Worm (Caenorhabditis elegans): ENCODE results near the gene F34H10.4.

- TF ChIP-seq mdl-1 (tag; optimal IDR thresholded peaks at IDR 0.05) = no peak
- no peak for TF ChIP-seq unc-39 (tag; optimal IDR thresholded peaks at IDR 0.05)
- no peak for TF ChIP-seq ceh-82 (tag; optimal IDR thresholded peaks at IDR 0.05)
- no peak for TF ChIP-seq unc-62 (GFP tag; optimal IDR thresholded peaks at IDR 0.05)
- TF ChIP-seq ceh-16 (tag; optimal IDR thresholded peaks at IDR 0.05) = no peak
- no peak for TF ChIP-seq ztf-11 (tag; optimal IDR thresholded peaks at IDR 0.05)
- TF ChIP-seq aly-2 (tag; optimal IDR thresholded peaks at IDR 0.05) = no peak
- no peak for TF ChIP-seq peb-1 (tag; optimal IDR thresholded peaks at IDR 0.05)
- no peak for TF ChIP-seq nhr-12 (tag; optimal IDR thresholded peaks at IDR 0.05)
- TF ChIP-seq nhr-77 (tag; optimal IDR thresholded peaks at IDR 0.05) = no peak
- no peak for TF ChIP-seq nhr-11 (tag; optimal IDR thresholded peaks at IDR 0.05)
- TF ChIP-seq elt-3 (tag; optimal IDR thresholded peaks at IDR 0.05) = no peak
- TF ChIP-seq dmd-4 (tag; optimal IDR thresholded peaks at IDR 0.05) = no peak
These were observed 31.1 kb downstream of the F34H10.4 start for ce11 chrX:9679427-9679826.

All from whole organism, L2 larva.